Worm (Caenorhabditis elegans) whole organism, L4/young adult: Measurements from ENCODE around the gene epg-3.

Source experiments
- W03F9.2 ChIP-seq: fragments of 150-350 bp; optimal IDR thresholded peaks from 2 replicates; lab custom pipeline; 2014; ENCODE audit warnings: missing biosample characterization, missing genetic modification characterization
- dao-5 ChIP-seq: sonication (generic microtip); optimal IDR thresholded peaks from 2 replicates; lab custom pipeline; 2016; ENCODE audit warnings: missing genotype, missing genetic modification characterization, moderate library complexity, missing compliant biosample characterization
- him-1 ChIP-seq: sonication (generic microtip); optimal IDR thresholded peaks from 2 replicates; lab custom pipeline; 2016; ENCODE audit warnings: missing genotype, missing genetic modification reagents, missing genetic modification characterization, missing compliant biosample characterization

ce11 chrIII:12934417-12934816, at the start of gene epg-3:
- TF ChIP-seq W03F9.2 (no peak), him-1 (tag; lab: Kevin White, UChicago) (no peak), dao-5 (tag; lab: Kevin White, UChicago) (no peak)
